Fruit fly (Drosophila melanogaster) whole organism, prepupa: ENCODE data around the gene SdhAL.

Experiments used
- CG11902 ChIP-seq: fragments of 200-800 bp; sonication (Bioruptor generic); optimal IDR thresholded peaks from 3 replicates; lab custom pipeline; 2016; ENCODE audit warnings: missing biosample characterization, missing genetic modification characterization
- CG31627 ChIP-seq: fragments of 200-800 bp; sonication (Bioruptor generic); optimal IDR thresholded peaks from 3 replicates; lab custom pipeline; 2016; ENCODE audit warnings: missing biosample characterization, missing genetic modification characterization
- Lpt ChIP-seq: fragments of 200-800 bp; sonication (Bioruptor generic); optimal IDR thresholded peaks from 3 replicates; lab custom pipeline; 2016; ENCODE audit warnings: missing biosample characterization, missing genetic modification characterization
- Sox102F ChIP-seq: fragments of 200-800 bp; sonication (Bioruptor generic); optimal IDR thresholded peaks from 2 replicates; lab custom pipeline; 2016; ENCODE audit warnings: missing biosample characterization, mild to moderate bottlenecking, missing genetic modification characterization
- ss ChIP-seq, 2 experiments: fragments of 200-800 bp; sonication (Bioruptor generic); optimal IDR thresholded peaks; 2 replicates in 1 of 2; 3 replicates in 1 of 2; lab custom pipeline; 2017 to 2018; ENCODE audit warnings: mild to moderate bottlenecking in 2 of 2, missing biosample characterization in 2 of 2, missing genetic modification characterization in 2 of 2, moderate library complexity in 1 of 2
- svp ChIP-seq: fragments of 200-800 bp; sonication (Bioruptor generic); peaks from one replicate; lab custom pipeline; 2016; ENCODE audit warnings: missing biosample characterization, missing genetic modification characterization

DNA sequence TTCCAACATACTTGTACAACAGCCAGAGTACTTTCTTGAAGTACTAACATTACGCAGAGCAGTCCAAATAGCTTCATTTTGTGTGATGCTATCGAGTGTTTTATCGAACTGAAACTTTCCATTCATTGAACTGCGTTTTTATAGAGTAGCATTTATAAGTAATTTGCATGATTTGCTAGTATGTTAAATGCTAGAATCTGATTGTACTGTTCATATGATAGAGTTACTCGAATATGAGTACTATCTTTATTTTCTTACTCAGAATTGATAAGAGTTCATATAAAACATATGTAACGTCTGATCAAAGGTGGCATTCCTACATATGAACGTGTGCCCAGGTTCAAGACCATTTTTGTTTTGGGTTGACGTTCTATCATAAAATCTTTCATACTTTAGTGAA is 28.7 kb upstream of the SdhAL start, which contains the start of gene obst-G:
- no peak for TF ChIP-seq svp
- TF ChIP-seq Sox102F (GFP tag; lab: Kevin White, UChicago) = no peak
- TF ChIP-seq CG11902 (GFP tag; lab: Kevin White, UChicago) = no peak
- no peak for TF ChIP-seq ss (GFP tag; optimal IDR thresholded peaks at IDR 0.05; lab: Kevin White, UChicago)
- TF ChIP-seq CG31627 = no peak
- no peak for TF ChIP-seq Lpt (GFP tag; lab: Kevin White, UChicago)
